Worm (Caenorhabditis elegans): ENCODE results near the gene psf-1.

- no peak for TF ChIP-seq elt-1 (tag; optimal IDR thresholded peaks at IDR 0.05)
- TF ChIP-seq elt-3 (tag; optimal IDR thresholded peaks at IDR 0.05): no peak
- TF ChIP-seq nhr-12 (tag; optimal IDR thresholded peaks at IDR 0.05): no peak
- no peak for TF ChIP-seq skn-1 (tag; optimal IDR thresholded peaks at IDR 0.05)
- TF ChIP-seq unc-62 (GFP tag; optimal IDR thresholded peaks at IDR 0.05): no peak
- no peak for TF ChIP-seq aly-2 (tag; optimal IDR thresholded peaks at IDR 0.05)
- no peak for TF ChIP-seq nhr-77 (tag; optimal IDR thresholded peaks at IDR 0.05)
- TF ChIP-seq crh-2 (tag; optimal IDR thresholded peaks at IDR 0.05): no peak
- no peak for TF ChIP-seq blmp-1 (tag; optimal IDR thresholded peaks at IDR 0.05; ENCODE audit: insufficient read depth)
- TF ChIP-seq nhr-23 (tag; optimal IDR thresholded peaks at IDR 0.05): no peak
Observed at ce11 chrII:9965325-9965724, 3.1 kb upstream of the psf-1 start.
